Worm (Caenorhabditis elegans): ENCODE measurements around the gene C54E10.3.

The C54E10.3 gene

ce11 chrV:18803260-18803659 is 7.5 kb upstream of the C54E10.3 start, which contains the start of gene C54E10.10:
TSS of gene C54E10.10 (minus strand) at chrV:18803360.
- TF ChIP-seq aha-1 (tag), result no peak
- no peak for TF ChIP-seq ceh-44 (GFP tag; IDR thresholded peaks at IDR 0.05)
- TF ChIP-seq ama-1 (optimal IDR thresholded peaks at IDR 0.05), result no peak
- TF ChIP-seq unc-39 (tag; optimal IDR thresholded peaks at IDR 0.05), result no peak
- TF ChIP-seq ZK337.2 (GFP tag; IDR thresholded peaks at IDR 0.05), result no peak
- no peak for TF ChIP-seq duxl-1 (tag; optimal IDR thresholded peaks at IDR 0.05; ENCODE audit: poor library complexity)

ce11 chrV:18806409-18806808 is 4.4 kb upstream of the C54E10.3 start, which contains the start of gene sri-10:
TSS of gene sri-10 (minus strand) at chrV:18806509.
- TF ChIP-seq ztf-11 (tag; optimal IDR thresholded peaks at IDR 0.05) (no peak), ces-1 (GFP tag; optimal IDR thresholded peaks at IDR 0.05) (no peak), T26A8.4 (GFP tag; IDR thresholded peaks at IDR 0.05) (no peak), unc-130 (GFP tag; optimal IDR thresholded peaks at IDR 0.05) (no peak), dmd-8 (GFP tag; IDR thresholded peaks at IDR 0.05) (no peak)

ce11 chrV:18808621-18809020 is 2.2 kb upstream of the C54E10.3 start, which contains the start of gene C54E10.6:
TSS of gene C54E10.6 (minus strand) at chrV:18808729.
- TF ChIP-seq hlh-30 (tag; optimal IDR thresholded peaks at IDR 0.05; ENCODE audit: insufficient read depth) (peak; percentile 18), ces-1 (GFP tag; optimal IDR thresholded peaks at IDR 0.05) (peak; percentile 16), hmg-1.1 (GFP tag; IDR thresholded peaks at IDR 0.05) (peak; percentile 57; the same call in 1 of the 2 replicates), daf-8 (GFP tag; IDR thresholded peaks at IDR 0.05) (no peak), nhr-111 (GFP tag; optimal IDR thresholded peaks at IDR 0.05) (no peak), Y105C5A.15 (GFP tag; IDR thresholded peaks at IDR 0.05) (no peak), aha-1 (tag) (no peak), hlh-11 (tag; optimal IDR thresholded peaks at IDR 0.05) (peak; percentile 4)

- no peak for TF ChIP-seq rbr-2 (tag; optimal IDR thresholded peaks at IDR 0.05)
- no peak for TF ChIP-seq hlh-11 (tag; optimal IDR thresholded peaks at IDR 0.05)
- no peak for TF ChIP-seq tra-1 (GFP tag; IDR thresholded peaks at IDR 0.05)
- TF ChIP-seq nhr-77 (tag; optimal IDR thresholded peaks at IDR 0.05), result no peak
- no peak for TF ChIP-seq F26F4.8 (GFP tag; conservative IDR thresholded peaks at IDR 0.05)
These were observed 555 bp downstream of the C54E10.3 start, which contains the start of gene C54E10.7 for ce11 chrV:18811360-18811759. TSS of gene C54E10.7 (plus strand) at chrV:18811660.

ce11 chrV:18819643-18820042 is 8.8 kb downstream of the C54E10.3 start, which contains the start of gene ncs-5:
TSS of gene ncs-5 (plus strand) at chrV:18819766.
- TF ChIP-seq spr-1 (tag; optimal IDR thresholded peaks at IDR 0.05) (no peak), vab-7 (GFP tag; IDR thresholded peaks at IDR 0.05) (no peak), hlh-30 (tag; optimal IDR thresholded peaks at IDR 0.05; ENCODE audit: insufficient read depth) (no peak), aha-1 (tag) (peak; percentile 92)

ce11 chrV:18821569-18821968 is 10.8 kb downstream of the C54E10.3 start:
- TF ChIP-seq nhr-102 (tag; optimal IDR thresholded peaks at IDR 0.05), result no peak
- TF ChIP-seq fkh-10 (GFP tag; optimal IDR thresholded peaks at IDR 0.05), result peak; percentile 86

ce11 chrV:18826445-18826844 is 15.6 kb downstream of the C54E10.3 start:
- TF ChIP-seq cey-2 (tag; optimal IDR thresholded peaks at IDR 0.05; ENCODE audit: borderline replicate concordance, insufficient read depth) (no peak), unc-62 (GFP tag; optimal IDR thresholded peaks at IDR 0.05 in 1 of 2) (peak in 1 of 2 experiments; percentile 43), unc-62 (tag; optimal IDR thresholded peaks at IDR 0.05) (no peak), dve-1 (tag; optimal IDR thresholded peaks at IDR 0.05; ENCODE audit: insufficient read depth) (peak; percentile 68), php-3 (GFP tag; IDR thresholded peaks at IDR 0.05) (peak; percentile 62), hlh-30 (tag; optimal IDR thresholded peaks at IDR 0.05; ENCODE audit: insufficient read depth) (peak; percentile 44), nhr-102 (tag; optimal IDR thresholded peaks at IDR 0.05) (peak; percentile 38), nhr-28 (tag; optimal IDR thresholded peaks at IDR 0.05) (peak; percentile 30), zip-2 (tag; optimal IDR thresholded peaks at IDR 0.05) (no peak), hlh-11 (tag; optimal IDR thresholded peaks at IDR 0.05) (peak; percentile 75), F10B5.3 (tag; optimal IDR thresholded peaks at IDR 0.05) (no peak), tag-97 (GFP tag; IDR thresholded peaks at IDR 0.05) (no peak), gei-8 (GFP tag; optimal IDR thresholded peaks at IDR 0.05) (no peak), nhr-77 (tag; optimal IDR thresholded peaks at IDR 0.05) (no peak), lsy-2 (tag; optimal IDR thresholded peaks at IDR 0.05) (peak in 1 of 2 experiments; percentile 34), ZK337.2 (GFP tag; IDR thresholded peaks at IDR 0.05) (no peak), nhr-237 (tag; optimal IDR thresholded peaks at IDR 0.05) (no peak), dmd-6 (GFP tag; IDR thresholded peaks at IDR 0.05) (peak; percentile 42), nhr-48 (tag; optimal IDR thresholded peaks at IDR 0.05) (peak; percentile 32), pqm-1 (tag; optimal IDR thresholded peaks at IDR 0.05) (peak; percentile 67)
